Worm (Caenorhabditis elegans) whole organism, L4 larva: ENCODE measurements around the gene C28D4.7.

Experiments
- F10B5.3 ChIP-seq: sonication (generic microtip); optimal IDR thresholded peaks from 2 replicates; lab custom pipeline; 2016; ENCODE audit warnings: mild to moderate bottlenecking, missing genetic modification characterization, missing compliant biosample characterization
- F49E8.2 ChIP-seq: sonication (generic microtip); optimal IDR thresholded peaks from 2 replicates; lab custom pipeline; 2016; ENCODE audit warnings: missing compliant biosample characterization, mild to moderate bottlenecking, missing genetic modification characterization, borderline replicate concordance
- T26A8.4 ChIP-seq: fragments of 200-800 bp; sonication (Bioruptor generic); IDR thresholded peaks from 2 replicates; pipeline ENCODE4 v1.3.6; 2022; ENCODE audit warnings: missing genetic modification characterization, missing compliant biosample characterization
- aha-1 ChIP-seq: fragments of 150-350 bp; peaks from one replicate; lab custom pipeline; 2014; ENCODE audit warnings: missing biosample characterization, missing genetic modification characterization
- arid-1 ChIP-seq: fragments of 200-800 bp; sonication (Bioruptor generic); conservative IDR thresholded peaks from 2 replicates; pipeline ENCODE4 v1.3.6; 2022; ENCODE audit warnings: missing genetic modification reagents, missing genetic modification characterization, missing compliant biosample characterization
- ceh-28 ChIP-seq: fragments of 150-350 bp; optimal IDR thresholded peaks from 2 replicates; lab custom pipeline; 2014; ENCODE audit warnings: missing biosample characterization, missing genetic modification reagents, missing genetic modification characterization
- ceh-32 ChIP-seq: sonication (generic microtip); optimal IDR thresholded peaks from 2 replicates; lab custom pipeline; 2016; ENCODE audit warnings: mild to moderate bottlenecking, missing genetic modification characterization, missing compliant biosample characterization; ENCODE audit not compliant: poor library complexity
- ceh-44 ChIP-seq: fragments of 200-800 bp; sonication (Bioruptor generic); IDR thresholded peaks from 2 replicates; pipeline ENCODE4 v1.3.6; 2022; ENCODE audit warnings: missing genetic modification reagents, missing genetic modification characterization, missing compliant biosample characterization
- ceh-62 ChIP-seq: sonication (generic microtip); optimal IDR thresholded peaks from 2 replicates; lab custom pipeline; 2017; ENCODE audit warnings: missing biosample characterization, missing genetic modification characterization
- cey-2 ChIP-seq: sonication (generic microtip); optimal IDR thresholded peaks from 3 replicates; lab custom pipeline; 2017; ENCODE audit warnings: missing genetic modification characterization, mild to moderate bottlenecking, missing compliant biosample characterization, antibody characterized with exemption, borderline replicate concordance; ENCODE audit not compliant: insufficient read depth
- daf-19 ChIP-seq: fragments of 200-800 bp; sonication (Bioruptor generic); conservative IDR thresholded peaks from 2 replicates; pipeline ENCODE4 v1.3.6; 2022; ENCODE audit warnings: missing genetic modification characterization, missing compliant biosample characterization
- daf-8 ChIP-seq: fragments of 200-800 bp; sonication (Bioruptor generic); IDR thresholded peaks from 2 replicates; pipeline ENCODE4 v1.3.6; 2022; ENCODE audit warnings: missing genetic modification characterization, missing compliant biosample characterization
- dmd-6 ChIP-seq: fragments of 200-800 bp; sonication (Bioruptor generic); IDR thresholded peaks from 2 replicates; pipeline ENCODE4 v1.3.6; 2022; ENCODE audit warnings: missing genetic modification reagents, missing genetic modification characterization, missing compliant biosample characterization
- duxl-1 ChIP-seq: sonication (generic microtip); optimal IDR thresholded peaks from 2 replicates; lab custom pipeline; 2016; ENCODE audit warnings: mild to moderate bottlenecking, missing genetic modification characterization, moderate library complexity, missing compliant biosample characterization; ENCODE audit not compliant: poor library complexity
- egl-27 ChIP-seq: sonication (generic microtip); optimal IDR thresholded peaks from 3 replicates; lab custom pipeline; 2017; ENCODE audit warnings: missing biosample characterization, missing genetic modification reagents, missing genetic modification characterization
- egl-43 ChIP-seq: fragments of 200-800 bp; sonication (Bioruptor generic); IDR thresholded peaks from 2 replicates; pipeline ENCODE4 v1.3.6; 2022; ENCODE audit warnings: missing genetic modification reagents, missing genetic modification characterization, missing compliant biosample characterization
- hlh-11 ChIP-seq: fragments of 200-800 bp; sonication (Bioruptor generic); optimal IDR thresholded peaks from 2 replicates; lab custom pipeline; 2018; ENCODE audit warnings: mild to moderate bottlenecking, missing genetic modification characterization, missing compliant biosample characterization
- lin-38 ChIP-seq: fragments of 200-800 bp; sonication (Bioruptor generic); IDR thresholded peaks from 2 replicates; pipeline ENCODE4 v1.3.6; 2022; ENCODE audit warnings: missing genetic modification reagents, missing genetic modification characterization, missing compliant biosample characterization
- lin-39 ChIP-seq: fragments of 150-350 bp; optimal IDR thresholded peaks from 2 replicates; lab custom pipeline; 2014; ENCODE audit warnings: missing biosample characterization, missing genetic modification reagents, missing genetic modification characterization
- lir-3 ChIP-seq: sonication (generic microtip); optimal IDR thresholded peaks from 2 replicates; lab custom pipeline; 2016; ENCODE audit warnings: mild to moderate bottlenecking, missing genetic modification characterization, missing compliant biosample characterization
- mdl-1 ChIP-seq, 2 experiments: fragments of 150-350 bp in 1 of 2; sonication (generic microtip) in 1 of 2; optimal IDR thresholded peaks; 2 replicates each; lab custom pipeline; 2014 to 2017; ENCODE audit warnings: missing biosample characterization in 2 of 2, missing genetic modification characterization in 2 of 2
- mdt-29 ChIP-seq: fragments of 200-800 bp; sonication (Bioruptor generic); IDR thresholded peaks from 2 replicates; pipeline ENCODE4 v1.3.6; 2022; ENCODE audit warnings: missing genetic modification reagents, missing genetic modification characterization, missing compliant biosample characterization
- mep-1 ChIP-seq: fragments of 150-350 bp; sonication (generic microtip); optimal IDR thresholded peaks from 3 replicates; lab custom pipeline; 2014; ENCODE audit warnings: missing biosample characterization, missing genetic modification characterization
- mes-2 ChIP-seq: sonication (generic microtip); optimal IDR thresholded peaks from 2 replicates; lab custom pipeline; 2016; ENCODE audit warnings: missing genotype, mild to moderate bottlenecking, missing genetic modification characterization, missing compliant biosample characterization; ENCODE audit not compliant: poor library complexity, severe bottlenecking
- mxl-2 ChIP-seq: fragments of 200-800 bp; sonication (Bioruptor generic); conservative IDR thresholded peaks from 2 replicates; pipeline ENCODE4 v1.3.6; 2022; ENCODE audit warnings: missing genetic modification reagents, missing genetic modification characterization, missing compliant biosample characterization
- mxl-3 ChIP-seq: fragments of 200-800 bp; sonication (Bioruptor generic); optimal IDR thresholded peaks from 2 replicates; lab custom pipeline; 2018; ENCODE audit warnings: mild to moderate bottlenecking, missing genetic modification characterization, missing compliant biosample characterization
- nhr-10 ChIP-seq: fragments of 150-350 bp; optimal IDR thresholded peaks from 2 replicates; lab custom pipeline; 2014; ENCODE audit warnings: missing biosample characterization, missing genetic modification characterization
- nhr-25 ChIP-seq: sonication (generic microtip); optimal IDR thresholded peaks from 2 replicates; lab custom pipeline; 2017; ENCODE audit warnings: missing genetic modification characterization, mild to moderate bottlenecking, missing compliant biosample characterization, antibody characterized with exemption, moderate library complexity, borderline replicate concordance; ENCODE audit not compliant: insufficient read depth
- nhr-28 ChIP-seq: fragments of 150-350 bp; optimal IDR thresholded peaks from 2 replicates; lab custom pipeline; 2014; ENCODE audit warnings: missing biosample characterization, missing genetic modification characterization
- nhr-41 ChIP-seq: fragments of 200-800 bp; sonication (Bioruptor generic); IDR thresholded peaks from 2 replicates; pipeline ENCODE4 v1.3.6; 2022; ENCODE audit warnings: missing genetic modification reagents, missing genetic modification characterization, missing compliant biosample characterization
- nhr-6 ChIP-seq: fragments of 150-350 bp; optimal IDR thresholded peaks from 2 replicates; lab custom pipeline; 2014; ENCODE audit warnings: missing biosample characterization, missing genetic modification characterization
- nhr-76 ChIP-seq: fragments of 150-350 bp; optimal IDR thresholded peaks from 2 replicates; lab custom pipeline; 2014; ENCODE audit warnings: missing biosample characterization, missing genetic modification characterization
- rbr-2 ChIP-seq: sonication (generic microtip); optimal IDR thresholded peaks from 2 replicates; lab custom pipeline; 2016; ENCODE audit warnings: missing genotype, missing genetic modification characterization, missing compliant biosample characterization
- saeg-2 ChIP-seq: fragments of 200-800 bp; sonication (Bioruptor generic); IDR thresholded peaks from 2 replicates; pipeline ENCODE4 v1.3.6; 2022; ENCODE audit warnings: missing genetic modification reagents, missing genetic modification characterization, missing compliant biosample characterization
- set-16 ChIP-seq: fragments of 200-800 bp; sonication (Bioruptor generic); IDR thresholded peaks from 2 replicates; pipeline ENCODE4 v1.3.6; 2022; ENCODE audit warnings: missing genetic modification reagents, missing genetic modification characterization, missing compliant biosample characterization
- snpc-4 ChIP-seq: fragments of 150-350 bp; optimal IDR thresholded peaks from 2 replicates; lab custom pipeline; 2014; ENCODE audit warnings: missing biosample characterization, missing genetic modification characterization
- spr-3 ChIP-seq: fragments of 200-800 bp; sonication (Bioruptor generic); optimal IDR thresholded peaks from 2 replicates; lab custom pipeline; 2018; ENCODE audit warnings: mild to moderate bottlenecking, missing genetic modification characterization, missing compliant biosample characterization
- tag-97 ChIP-seq: fragments of 200-800 bp; sonication (Bioruptor generic); IDR thresholded peaks from 2 replicates; pipeline ENCODE4 v1.3.6; 2022; ENCODE audit warnings: missing genetic modification characterization, missing compliant biosample characterization
- unc-130 ChIP-seq: sonication (generic microtip); optimal IDR thresholded peaks from 2 replicates; lab custom pipeline; 2016; ENCODE audit warnings: missing genetic modification reagents, missing genetic modification characterization, missing compliant biosample characterization
- unc-39 ChIP-seq: sonication (generic microtip); optimal IDR thresholded peaks from 2 replicates; lab custom pipeline; 2017; ENCODE audit warnings: missing biosample characterization, missing genetic modification characterization
- unc-62 ChIP-seq, 3 experiments: fragments of 150-350 bp in 1 of 3; sonication (generic microtip); optimal IDR thresholded peaks in 2 of 3; peaks in 1 of 3; 1 replicate in 1 of 3; 2 replicates in 2 of 3; lab custom pipeline; 2014 to 2017; ENCODE audit warnings: missing biosample characterization in 3 of 3, missing genetic modification characterization in 3 of 3, missing genetic modification reagents in 3 of 3, missing genotype in 1 of 3
- zfp-3 ChIP-seq: fragments of 200-800 bp; sonication (Bioruptor generic); conservative IDR thresholded peaks from 2 replicates; pipeline ENCODE4 v1.3.6; 2022; ENCODE audit warnings: missing genetic modification reagents, missing genetic modification characterization, missing compliant biosample characterization
- zip-2 ChIP-seq: fragments of 150-350 bp; optimal IDR thresholded peaks from 2 replicates; lab custom pipeline; 2014; ENCODE audit warnings: missing biosample characterization, missing genetic modification characterization
- ztf-11 ChIP-seq: fragments of 150-350 bp; optimal IDR thresholded peaks from 2 replicates; lab custom pipeline; 2014; ENCODE audit warnings: missing biosample characterization, missing genetic modification characterization

C28D4.7 gene

ce11 chrIV:9742883-9743282, at the start of gene C28D4.7:
Gene C28D4.7 (minus strand): TSS chrIV:9743147.
- no peak for TF ChIP-seq nhr-41 (GFP tag; lab: Robert Waterston, UW)
- no peak for TF ChIP-seq set-16
- no peak for TF ChIP-seq dmd-6
- TF ChIP-seq duxl-1 (tag; lab: Kevin White, UChicago), result no peak
- no peak for TF ChIP-seq mdt-29 (GFP tag; lab: Robert Waterston, UW)
- no peak for TF ChIP-seq nhr-6 (tag; lab: Kevin White, UChicago)
- TF ChIP-seq aha-1 (tag; lab: Kevin White, UChicago), result peak; percentile 96
- no peak for TF ChIP-seq ztf-11
- no peak for TF ChIP-seq T26A8.4 (GFP tag; lab: Robert Waterston, UW)

- TF ChIP-seq nhr-25 (tag; lab: Kevin White, UChicago) (no peak), lir-3 (tag; lab: Kevin White, UChicago) (no peak), nhr-28 (peak; percentile 50), unc-62 (GFP tag; optimal IDR thresholded peaks at IDR 0.05 in 1 of 2; lab: Kevin White, UChicago) (peak in 1 of 2 experiments; percentile 91), unc-62 (tag; optimal IDR thresholded peaks at IDR 0.05; lab: Kevin White, UChicago) (no peak), mep-1 (tag; lab: Kevin White, UChicago) (no peak)
These were observed 47.8 kb upstream of the C28D4.7 start for ce11 chrIV:9790708-9791107.

DNA sequence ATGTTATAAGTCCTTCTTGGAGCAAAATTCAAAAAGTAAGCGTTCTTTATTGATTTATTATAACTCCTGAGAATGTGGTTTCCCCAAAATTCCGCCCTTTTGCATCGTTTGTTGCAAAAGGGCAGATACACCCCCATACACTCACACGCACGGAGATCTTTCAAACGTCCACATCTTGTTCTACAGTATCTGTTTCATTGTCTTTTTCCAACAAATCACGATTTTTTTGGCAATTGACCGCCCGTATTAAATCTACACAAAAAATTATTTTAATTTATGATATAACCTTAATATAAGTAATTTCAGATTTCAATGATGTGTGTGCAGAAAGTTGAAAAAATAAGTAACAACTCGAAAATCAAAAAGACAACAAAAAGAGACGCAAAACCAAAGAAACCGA, 46.5 kb upstream of the C28D4.7 start, which contains the start of gene T13F2.4:
Gene T13F2.4 (plus strand): TSS at position 301 of the 400 bp plus-strand sequence.
- TF ChIP-seq mxl-3 (GFP tag; lab: Kevin White, UChicago) (no peak), mdl-1 (tag; optimal IDR thresholded peaks at IDR 0.05; lab: Kevin White, UChicago) (no peak), saeg-2 (GFP tag; lab: Robert Waterston, UW) (no peak), zfp-3 (GFP tag; lab: Robert Waterston, UW) (no peak), unc-62 (GFP tag; optimal IDR thresholded peaks at IDR 0.05 in 1 of 2; lab: Kevin White, UChicago) (no peak), unc-62 (tag; optimal IDR thresholded peaks at IDR 0.05; lab: Kevin White, UChicago) (no peak), nhr-41 (GFP tag; lab: Robert Waterston, UW) (no peak), tag-97 (no peak)

ce11 chrIV:9784689-9785088, 41.7 kb upstream of the C28D4.7 start, which contains the start of gene sre-4:
Gene sre-4 (minus strand): TSS chrIV:9784789.
- TF ChIP-seq lin-38 (GFP tag; lab: Robert Waterston, UW), result no peak
- no peak for TF ChIP-seq daf-8 (GFP tag; lab: Robert Waterston, UW)
- no peak for TF ChIP-seq ceh-62 (tag; lab: Kevin White, UChicago)
- TF ChIP-seq F10B5.3 (tag; lab: Kevin White, UChicago), result no peak
- TF ChIP-seq spr-3, result no peak
- TF ChIP-seq cey-2, result no peak
- TF ChIP-seq nhr-76 (tag; lab: Kevin White, UChicago), result no peak
- TF ChIP-seq, all 104 proteins: peak for 0

DNA sequence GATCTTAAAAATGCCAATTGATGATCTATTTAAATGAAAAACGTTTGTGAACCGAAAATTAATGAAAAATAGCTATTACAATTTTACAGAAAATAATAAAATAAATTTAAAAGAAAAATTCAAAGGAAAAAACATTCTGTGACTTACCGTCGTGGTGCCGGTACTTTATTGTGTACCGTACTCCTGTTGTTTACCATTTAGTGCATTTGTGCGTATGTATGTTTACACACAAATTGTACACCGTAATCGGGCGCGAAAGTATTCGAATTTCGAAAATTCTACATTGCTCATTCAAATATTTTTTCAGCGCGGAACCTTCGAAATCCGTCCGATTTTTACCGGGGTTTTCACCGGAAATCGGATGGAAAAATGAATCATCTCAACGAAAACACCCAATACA, 35.1 kb upstream of the C28D4.7 start, which contains the start of gene T13F2.6:
Gene T13F2.6 (plus strand): TSS at position 306 of the 400 bp plus-strand sequence.
- TF ChIP-seq unc-39 (tag; lab: Kevin White, UChicago) (no peak), dmd-6 (no peak), arid-1 (GFP tag; lab: Robert Waterston, UW) (peak; percentile 42; the same call in 1 of the 2 replicates), zip-2 (tag; lab: Kevin White, UChicago) (no peak), unc-130 (GFP tag; lab: Kevin White, UChicago) (peak; percentile 86), lin-39 (tag; lab: Kevin White, UChicago) (no peak), ceh-32 (no peak), mes-2 (tag; lab: Kevin White, UChicago) (no peak), egl-27 (tag; lab: Kevin White, UChicago) (no peak), nhr-10 (no peak), ceh-44 (0 out of 2 replicates have a peak, but pooled peaks have one; percentile 35), mxl-2 (GFP tag; lab: Robert Waterston, UW) (no peak), rbr-2 (tag; lab: Kevin White, UChicago) (no peak), nhr-76 (tag; lab: Kevin White, UChicago) (no peak), snpc-4 (tag; lab: Kevin White, UChicago) (no peak), hlh-11 (no peak), daf-19 (GFP tag; lab: Robert Waterston, UW) (no peak), egl-43 (GFP tag; lab: Robert Waterston, UW) (no peak), ceh-28 (no peak), F10B5.3 (tag; lab: Kevin White, UChicago) (no peak), F49E8.2 (tag; lab: Kevin White, UChicago) (peak; percentile 86)
